Fruit fly (Drosophila melanogaster) whole organism, embryonic: ENCODE results near the gene Argp.

Source experiments
- ATbp ChIP-seq: fragments of 200-800 bp; sonication (Bioruptor generic); optimal IDR thresholded peaks from 2 replicates; lab custom pipeline; 2017; ENCODE audit warnings: missing biosample characterization, mild to moderate bottlenecking, missing genetic modification characterization, missing genetic modification reagents
- CG13296 ChIP-seq: fragments of 200-800 bp; sonication (Bioruptor generic); optimal IDR thresholded peaks from 3 replicates; lab custom pipeline; 2018; ENCODE audit warnings: missing biosample characterization, mild to moderate bottlenecking, missing genetic modification characterization
- CG13775 ChIP-seq: fragments of 200-800 bp; sonication (Bioruptor generic); optimal IDR thresholded peaks from 3 replicates; lab custom pipeline; 2017; ENCODE audit warnings: missing biosample characterization, mild to moderate bottlenecking, missing genetic modification characterization
- CG14860 ChIP-seq: fragments of 200-800 bp; sonication (Bioruptor generic); IDR thresholded peaks from 3 replicates; pipeline ENCODE4 v1.3.6; 2022; ENCODE audit warnings: missing biosample characterization, missing genetic modification characterization; ENCODE audit not compliant: partially characterized antibody
- CG1603 ChIP-seq: fragments of 200-800 bp; sonication (Bioruptor generic); optimal IDR thresholded peaks from 2 replicates; lab custom pipeline; 2019; ENCODE audit warnings: missing biosample characterization, mild to moderate bottlenecking, missing genetic modification characterization, moderate library complexity
- CG16779 ChIP-seq: fragments of 200-800 bp; sonication (Bioruptor generic); IDR thresholded peaks from 2 replicates; pipeline ENCODE4 v1.3.6; 2022; ENCODE audit warnings: missing biosample characterization, missing genetic modification characterization
- CG17829 ChIP-seq: fragments of 200-800 bp; optimal IDR thresholded peaks from 2 replicates; lab custom pipeline; 2019; ENCODE audit warnings: missing biosample characterization, mild to moderate bottlenecking, missing genetic modification characterization, moderate library complexity
- CG18262 ChIP-seq: fragments of 200-800 bp; optimal IDR thresholded peaks from 3 replicates; lab custom pipeline; 2019; ENCODE audit warnings: missing biosample characterization, mild to moderate bottlenecking, missing genetic modification characterization, moderate library complexity
- CG33213 ChIP-seq: fragments of 200-800 bp; sonication (Bioruptor generic); optimal IDR thresholded peaks from 3 replicates; lab custom pipeline; 2016; ENCODE audit warnings: missing biosample characterization, missing genetic modification characterization
- CG4617 ChIP-seq: fragments of 200-800 bp; sonication (Bioruptor generic); optimal IDR thresholded peaks from 3 replicates; lab custom pipeline; 2016; ENCODE audit warnings: missing biosample characterization, missing genetic modification characterization, borderline replicate concordance
- CG4730 ChIP-seq: fragments of 200-800 bp; sonication (Bioruptor generic); IDR thresholded peaks from 2 replicates; pipeline ENCODE4 v1.3.6; 2022; ENCODE audit warnings: missing biosample characterization, missing genetic modification characterization
- CG7556 ChIP-seq: fragments of 200-800 bp; sonication (Bioruptor generic); optimal IDR thresholded peaks from 2 replicates; lab custom pipeline; 2017; ENCODE audit warnings: missing biosample characterization, mild to moderate bottlenecking, missing genetic modification characterization
- CG8281 ChIP-seq: fragments of 200-800 bp; sonication (Bioruptor generic); optimal IDR thresholded peaks from 2 replicates; lab custom pipeline; 2018; ENCODE audit warnings: missing biosample characterization, mild to moderate bottlenecking, missing genetic modification characterization, moderate library complexity
- CG8290 ChIP-seq, 3 experiments: fragments of 200-800 bp; sonication (Bioruptor generic); optimal IDR thresholded peaks; 2 replicates each; lab custom pipeline; 2016 to 2019; ENCODE audit warnings: missing biosample characterization in 3 of 3, missing genetic modification characterization in 3 of 3, mild to moderate bottlenecking in 2 of 3, moderate library complexity in 1 of 3
- CG8478 ChIP-seq: fragments of >200 bp; optimal IDR thresholded peaks from 2 replicates; lab custom pipeline; 2018
- CG8924 ChIP-seq: fragments of 200-800 bp; optimal IDR thresholded peaks from 3 replicates; lab custom pipeline; 2019; ENCODE audit warnings: missing biosample characterization, mild to moderate bottlenecking, missing genetic modification characterization, moderate library complexity
- CG9797 ChIP-seq: fragments of 200-800 bp; sonication (Bioruptor generic); optimal IDR thresholded peaks from 3 replicates; lab custom pipeline; 2018; ENCODE audit warnings: missing biosample characterization, mild to moderate bottlenecking, missing genetic modification characterization
- Dp ChIP-seq: fragments of 200-800 bp; sonication (Bioruptor generic); optimal IDR thresholded peaks from 2 replicates; lab custom pipeline; 2018; ENCODE audit warnings: missing biosample characterization, mild to moderate bottlenecking, missing genetic modification characterization, moderate library complexity
- Ets65A ChIP-seq: fragments of 200-800 bp; sonication (Bioruptor generic); peaks from one replicate; lab custom pipeline; 2016; ENCODE audit warnings: missing biosample characterization, missing genetic modification characterization
- HmgD ChIP-seq: fragments of 200-800 bp; sonication (Bioruptor generic); optimal IDR thresholded peaks from 3 replicates; lab custom pipeline; 2016; ENCODE audit warnings: missing biosample characterization, missing genetic modification characterization
- HmgZ ChIP-seq: fragments of 200-800 bp; sonication (Bioruptor generic); optimal IDR thresholded peaks from 2 replicates; lab custom pipeline; 2018; ENCODE audit warnings: missing biosample characterization, mild to moderate bottlenecking, missing genetic modification characterization
- Jarid2 ChIP-seq: fragments of 200-800 bp; sonication (Bioruptor generic); optimal IDR thresholded peaks from 3 replicates; lab custom pipeline; 2017; ENCODE audit warnings: mild to moderate bottlenecking, missing biosample characterization, missing genetic modification reagents, missing genetic modification characterization
- Lhr ChIP-seq: fragments of 200-800 bp; sonication (Bioruptor generic); optimal IDR thresholded peaks from 3 replicates; lab custom pipeline; 2017; ENCODE audit warnings: mild to moderate bottlenecking, missing biosample characterization, missing genetic modification reagents, missing genetic modification characterization
- MESR4 ChIP-seq: fragments of 200-800 bp; sonication (Bioruptor generic); optimal IDR thresholded peaks from 2 replicates; lab custom pipeline; 2018; ENCODE audit warnings: missing biosample characterization, mild to moderate bottlenecking, missing genetic modification characterization, moderate library complexity
- Max ChIP-seq: fragments of 200-800 bp; sonication (Bioruptor generic); optimal IDR thresholded peaks from 2 replicates; lab custom pipeline; 2016; ENCODE audit warnings: missing biosample characterization, mild to moderate bottlenecking, missing genetic modification characterization
- Nf-YA ChIP-seq: fragments of 200-800 bp; sonication (Bioruptor generic); IDR thresholded peaks from 2 replicates; pipeline ENCODE4 v1.3.6; 2022; ENCODE audit warnings: missing biosample characterization, missing genetic modification characterization
- Rx ChIP-seq: fragments of 200-800 bp; sonication (Bioruptor generic); IDR thresholded peaks from 2 replicates; pipeline ENCODE4 v1.3.6; 2022; ENCODE audit warnings: missing biosample characterization, missing genetic modification characterization
- Spps ChIP-seq: fragments of 200-800 bp; sonication (Bioruptor generic); optimal IDR thresholded peaks from 2 replicates; lab custom pipeline; 2018; ENCODE audit warnings: missing biosample characterization, mild to moderate bottlenecking, missing genetic modification characterization
- Stat92E ChIP-seq, 3 experiments: fragments of >200 bp in 2 of 3; fragments of 200-800 bp in 1 of 3; sonication (Bioruptor generic) in 1 of 3; optimal IDR thresholded peaks; 2 replicates each; lab custom pipeline; 2017 to 2019; ENCODE audit warnings: missing biosample characterization in 3 of 3, missing genetic modification characterization in 3 of 3, mild to moderate bottlenecking in 1 of 3, moderate library complexity in 1 of 3
- YL-1 ChIP-seq: fragments of 200-800 bp; sonication (Bioruptor generic); optimal IDR thresholded peaks from 3 replicates; lab custom pipeline; 2017; ENCODE audit warnings: missing biosample characterization, mild to moderate bottlenecking, missing genetic modification characterization
- bsh ChIP-seq, 2 experiments: fragments of 200-800 bp; sonication (Bioruptor generic); optimal IDR thresholded peaks; 2 replicates each; lab custom pipeline; 2017 to 2018; ENCODE audit warnings: mild to moderate bottlenecking in 2 of 2, missing biosample characterization in 2 of 2, missing genetic modification characterization in 2 of 2, moderate library complexity in 1 of 2
- cg ChIP-seq: fragments of 200-800 bp; sonication (Bioruptor generic); optimal IDR thresholded peaks from 3 replicates; lab custom pipeline; 2019; ENCODE audit warnings: missing biosample characterization, mild to moderate bottlenecking, missing genetic modification characterization, moderate library complexity
- ci ChIP-seq: fragments of 200-800 bp; sonication (Bioruptor generic); IDR thresholded peaks from 3 replicates; pipeline ENCODE4 v1.3.6; 2022; ENCODE audit warnings: missing biosample characterization, missing genetic modification characterization
- gfzf ChIP-seq: fragments of 200-800 bp; sonication (Bioruptor generic); optimal IDR thresholded peaks from 2 replicates; lab custom pipeline; 2016; ENCODE audit warnings: missing biosample characterization, mild to moderate bottlenecking, missing genetic modification characterization, moderate library complexity
- hb ChIP-seq: fragments of 200-800 bp; sonication (Bioruptor generic); IDR thresholded peaks from 3 replicates; pipeline ENCODE4 v1.3.6; 2022; ENCODE audit warnings: missing biosample characterization, missing genetic modification characterization; ENCODE audit not compliant: partially characterized antibody
- hkb ChIP-seq, 2 experiments: fragments of 200-800 bp in 1 of 2; fragments of >200 bp in 1 of 2; sonication (Bioruptor generic) in 1 of 2; IDR thresholded peaks in 1 of 2; optimal IDR thresholded peaks in 1 of 2; 2 replicates each; pipeline versions ENCODE4 v1.3.6 to Lab custom; 2017 to 2022; ENCODE audit warnings: missing biosample characterization in 1 of 2, missing genetic modification characterization in 1 of 2
- hth ChIP-seq: fragments of >200 bp; optimal IDR thresholded peaks from 2 replicates; lab custom pipeline; 2017; ENCODE audit warnings: inconsistent platforms
- knrl ChIP-seq: fragments of 200-800 bp; sonication (Bioruptor generic); IDR thresholded peaks from 3 replicates; pipeline ENCODE4 v1.3.6; 2022; ENCODE audit warnings: missing biosample characterization, missing genetic modification characterization; ENCODE audit not compliant: partially characterized antibody
- lilli ChIP-seq: fragments of 200-800 bp; sonication (Bioruptor generic); optimal IDR thresholded peaks from 3 replicates; lab custom pipeline; 2016; ENCODE audit warnings: missing biosample characterization, missing genetic modification characterization
- maf-S ChIP-seq: fragments of 200-800 bp; sonication (Bioruptor generic); optimal IDR thresholded peaks from 2 replicates; lab custom pipeline; 2016; ENCODE audit warnings: missing biosample characterization, missing genetic modification characterization
- nerfin-1 ChIP-seq: fragments of 200-800 bp; sonication (Bioruptor generic); optimal IDR thresholded peaks from 3 replicates; lab custom pipeline; 2019; ENCODE audit warnings: missing biosample characterization, mild to moderate bottlenecking, missing genetic modification characterization, moderate library complexity
- nom ChIP-seq: fragments of 200-800 bp; sonication (Bioruptor generic); optimal IDR thresholded peaks from 2 replicates; lab custom pipeline; 2017; ENCODE audit warnings: missing biosample characterization, missing genetic modification characterization, mild to moderate bottlenecking, moderate library complexity, missing genetic modification reagents
- pzg ChIP-seq: fragments of 200-800 bp; sonication (Bioruptor generic); optimal IDR thresholded peaks from 3 replicates; lab custom pipeline; 2018; ENCODE audit warnings: missing biosample characterization, mild to moderate bottlenecking, missing genetic modification characterization, moderate library complexity
- slbo ChIP-seq: fragments of 200-800 bp; sonication (Bioruptor generic); IDR thresholded peaks from 2 replicates; pipeline ENCODE4 v1.3.6; 2022; ENCODE audit warnings: missing biosample characterization, missing genetic modification characterization
- tna ChIP-seq: fragments of 200-800 bp; sonication (Bioruptor generic); IDR thresholded peaks from 2 replicates; pipeline ENCODE4 v1.3.6; 2022; ENCODE audit warnings: missing biosample characterization, missing genetic modification characterization; ENCODE audit not compliant: partially characterized antibody
- trem ChIP-seq: fragments of 200-800 bp; optimal IDR thresholded peaks from 3 replicates; lab custom pipeline; 2019; ENCODE audit warnings: missing biosample characterization, mild to moderate bottlenecking, missing genetic modification characterization, moderate library complexity
- vvl ChIP-seq: fragments of 200-800 bp; sonication (Bioruptor generic); IDR thresholded peaks from 2 replicates; pipeline ENCODE4 v1.3.6; 2022; ENCODE audit warnings: missing biosample characterization, missing genetic modification characterization

Gene Argp

dm6 chr3R:13682994-13683623 lies 26.6 kb downstream of the Argp start:
- no peak for TF ChIP-seq CG8478
- no peak for TF ChIP-seq Rx (GFP tag; lab: Robert Waterston, UW)
- no peak for TF ChIP-seq cg (GFP tag; lab: Kevin White, UChicago)
- TF ChIP-seq nerfin-1 = no peak
- TF ChIP-seq Dp (GFP tag; lab: Kevin White, UChicago) = peak; percentile 89
- TF ChIP-seq CG13296 (GFP tag; lab: Kevin White, UChicago) = no peak
- no peak for TF ChIP-seq ATbp (GFP tag; lab: Kevin White, UChicago)
- peak; percentile 41 for TF ChIP-seq CG1603
- TF ChIP-seq hb (GFP tag; lab: Robert Waterston, UW) = no peak
- TF ChIP-seq Lhr = peak; percentile 23
- TF ChIP-seq ci (GFP tag; lab: Robert Waterston, UW) = peak; percentile 41; the same call in 1 of the 3 replicates
- TF ChIP-seq slbo = 0 out of 2 replicates have a peak, but pooled peaks have one; percentile 14
- TF ChIP-seq CG8281 (tag; lab: Kevin White, UChicago) = no peak
- TF ChIP-seq vvl = 0 out of 2 replicates have a peak, but pooled peaks have one; percentile 18
- peak; percentile 63 for TF ChIP-seq pzg (GFP tag; lab: Kevin White, UChicago)
- no peak for TF ChIP-seq HmgZ (tag; lab: Kevin White, UChicago)
- TF ChIP-seq lilli (GFP tag; lab: Kevin White, UChicago) = peak; percentile 1
- no peak for TF ChIP-seq maf-S (GFP tag; lab: Kevin White, UChicago)
- no peak for TF ChIP-seq CG7556 (GFP tag; lab: Kevin White, UChicago)
- TF ChIP-seq nom (GFP tag; lab: Kevin White, UChicago) = peak; percentile 33
- TF ChIP-seq CG4617 (GFP tag; lab: Kevin White, UChicago) = peak; percentile 38
- TF ChIP-seq YL-1 (GFP tag; lab: Kevin White, UChicago) = peak; percentile 1
- TF ChIP-seq CG9797 (GFP tag; lab: Kevin White, UChicago) = peak; percentile 86
- TF ChIP-seq Stat92E (GFP tag; optimal IDR thresholded peaks at IDR 0.05; lab: Kevin White, UChicago) = peak in 1 of 3 experiments; percentile 64
- TF ChIP-seq trem (tag; lab: Kevin White, UChicago) = peak; percentile 7
- TF ChIP-seq knrl (GFP tag; lab: Robert Waterston, UW) = 0 out of 3 replicates have a peak, but pooled peaks have one; percentile 21
- TF ChIP-seq Ets65A (GFP tag; lab: Kevin White, UChicago) = peak; percentile 71
- TF ChIP-seq CG4730 = no peak
- peak; percentile 10 for TF ChIP-seq CG17829 (tag; lab: Kevin White, UChicago)
- no peak for TF ChIP-seq CG16779 (GFP tag; lab: Robert Waterston, UW)
- TF ChIP-seq CG14860 (GFP tag; lab: Robert Waterston, UW) = no peak
- no peak for TF ChIP-seq Nf-YA
- no peak for TF ChIP-seq CG13775 (GFP tag; lab: Kevin White, UChicago)
- TF ChIP-seq CG8290 (GFP tag; optimal IDR thresholded peaks at IDR 0.05; lab: Kevin White, UChicago) = no peak
- TF ChIP-seq CG8290 (tag; optimal IDR thresholded peaks at IDR 0.05; lab: Kevin White, UChicago) = peak in 1 of 2 experiments; percentile 22
- no peak for TF ChIP-seq hkb (optimal IDR thresholded peaks at IDR 0.05; lab: Kevin White, UChicago)
- no peak for TF ChIP-seq hkb (GFP tag; IDR thresholded peaks at IDR 0.05; lab: Robert Waterston, UW)
- TF ChIP-seq Max (GFP tag; lab: Kevin White, UChicago) = no peak
- TF ChIP-seq CG8924 = no peak
- TF ChIP-seq tna (GFP tag; lab: Robert Waterston, UW) = 0 out of 2 replicates have a peak, but pooled peaks have one; percentile 31
- peak in 1 of 2 experiments; percentile 2 for TF ChIP-seq bsh (GFP tag; optimal IDR thresholded peaks at IDR 0.05; lab: Kevin White, UChicago)
- no peak for TF ChIP-seq CG18262 (tag; lab: Kevin White, UChicago)
- no peak for TF ChIP-seq hth
- TF ChIP-seq CG33213 (GFP tag; lab: Kevin White, UChicago) = peak; percentile 40
- TF ChIP-seq HmgD (GFP tag; lab: Kevin White, UChicago) = peak; percentile 15
- peak; percentile 86 for TF ChIP-seq gfzf (GFP tag; lab: Kevin White, UChicago)
- no peak for TF ChIP-seq Spps (tag; lab: Kevin White, UChicago)
- peak; percentile 99 for TF ChIP-seq MESR4 (GFP tag; lab: Kevin White, UChicago)
- peak; percentile 12 for TF ChIP-seq Jarid2 (GFP tag; lab: Kevin White, UChicago)
